Worm (Caenorhabditis elegans): ENCODE results near the gene C36C5.4.

DNA sequence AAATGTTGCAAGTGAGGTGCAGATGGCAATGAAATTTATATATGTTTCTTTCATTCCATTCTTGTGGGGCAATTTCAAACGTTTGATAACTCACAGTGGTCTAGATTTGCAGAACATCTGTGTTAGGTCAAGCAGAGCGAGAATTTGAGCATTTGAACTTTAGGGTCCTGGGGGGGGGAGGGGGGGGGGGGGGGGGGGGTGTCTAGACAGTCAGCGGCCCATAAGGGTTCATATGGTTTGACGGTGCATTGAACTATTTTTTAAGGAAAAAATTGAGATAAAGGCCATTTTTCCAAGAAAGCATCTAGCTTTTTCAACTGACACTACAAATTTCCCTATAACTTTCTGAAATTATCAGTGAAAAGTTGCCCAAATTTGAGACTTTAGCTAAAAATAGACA lies 19.5 kb downstream of the C36C5.4 start:
- no peak for TF ChIP-seq ama-1 (optimal IDR thresholded peaks at IDR 0.05)
- no peak for TF ChIP-seq dmd-4 (tag; optimal IDR thresholded peaks at IDR 0.05; ENCODE audit: borderline replicate concordance)
- no peak for TF ChIP-seq nhr-11 (tag; optimal IDR thresholded peaks at IDR 0.05)
- no peak for TF ChIP-seq ceh-24 (tag; optimal IDR thresholded peaks at IDR 0.05)
- no peak for TF ChIP-seq pha-2 (tag; optimal IDR thresholded peaks at IDR 0.05)

Measured in whole organism, late embryonic.